Worm (Caenorhabditis elegans) whole organism, L4 larva: ENCODE measurements around the gene srh-277.

ENCODE experiments used
- F37D6.2 ChIP-seq: sonication (generic microtip); optimal IDR thresholded peaks from 2 replicates; lab custom pipeline; 2016; ENCODE audit warnings: mild to moderate bottlenecking, missing genetic modification characterization, missing compliant biosample characterization
- R02D3.7 ChIP-seq: fragments of 150-350 bp; sonication (generic microtip); optimal IDR thresholded peaks from 3 replicates; lab custom pipeline; 2014; ENCODE audit warnings: missing biosample characterization, missing genetic modification characterization
- T20F7.1 ChIP-seq: fragments of 200-800 bp; sonication (Bioruptor generic); optimal IDR thresholded peaks from 2 replicates; lab custom pipeline; 2018; ENCODE audit warnings: mild to moderate bottlenecking, missing genetic modification characterization, missing compliant biosample characterization
- Y105C5A.15 ChIP-seq: fragments of 200-800 bp; sonication (Bioruptor generic); IDR thresholded peaks from 2 replicates; pipeline ENCODE4 v1.3.6; 2022; ENCODE audit warnings: missing genetic modification characterization, missing compliant biosample characterization
- aly-2 ChIP-seq: sonication (generic microtip); optimal IDR thresholded peaks from 2 replicates; lab custom pipeline; 2018; ENCODE audit warnings: missing biosample characterization, missing genetic modification characterization
- ceh-44 ChIP-seq: fragments of 200-800 bp; sonication (Bioruptor generic); IDR thresholded peaks from 2 replicates; pipeline ENCODE4 v1.3.6; 2022; ENCODE audit warnings: missing genetic modification reagents, missing genetic modification characterization, missing compliant biosample characterization
- cey-2 ChIP-seq: sonication (generic microtip); optimal IDR thresholded peaks from 3 replicates; lab custom pipeline; 2017; ENCODE audit warnings: missing genetic modification characterization, mild to moderate bottlenecking, missing compliant biosample characterization, antibody characterized with exemption, borderline replicate concordance; ENCODE audit not compliant: insufficient read depth
- ctbp-1 ChIP-seq: fragments of 200-800 bp; sonication (Bioruptor generic); IDR thresholded peaks from 2 replicates; pipeline ENCODE4 v1.3.6; 2022; ENCODE audit warnings: missing genetic modification reagents, missing genetic modification characterization, missing compliant biosample characterization
- daf-8 ChIP-seq: fragments of 200-800 bp; sonication (Bioruptor generic); IDR thresholded peaks from 2 replicates; pipeline ENCODE4 v1.3.6; 2022; ENCODE audit warnings: missing genetic modification characterization, missing compliant biosample characterization
- dmd-8 ChIP-seq: fragments of 200-800 bp; sonication (Bioruptor generic); IDR thresholded peaks from 2 replicates; pipeline ENCODE4 v1.3.6; 2022; ENCODE audit warnings: missing genetic modification characterization, missing compliant biosample characterization
- dmd-9 ChIP-seq: fragments of 200-800 bp; sonication (Bioruptor generic); IDR thresholded peaks from 2 replicates; pipeline ENCODE4 v1.3.6; 2022; ENCODE audit warnings: missing genetic modification reagents, missing genetic modification characterization, missing compliant biosample characterization
- dpl-1 ChIP-seq: fragments of 150-350 bp; optimal IDR thresholded peaks from 2 replicates; lab custom pipeline; 2014; ENCODE audit warnings: missing biosample characterization, missing genetic modification reagents, missing genetic modification characterization
- dve-1 ChIP-seq: sonication (generic microtip); optimal IDR thresholded peaks from 2 replicates; lab custom pipeline; 2017; ENCODE audit warnings: antibody characterized with exemption, mild to moderate bottlenecking, missing genetic modification characterization, missing compliant biosample characterization; ENCODE audit not compliant: insufficient read depth
- egl-43 ChIP-seq: fragments of 200-800 bp; sonication (Bioruptor generic); IDR thresholded peaks from 2 replicates; pipeline ENCODE4 v1.3.6; 2022; ENCODE audit warnings: missing genetic modification reagents, missing genetic modification characterization, missing compliant biosample characterization
- jun-1 ChIP-seq: fragments of 150-350 bp; optimal IDR thresholded peaks from 2 replicates; lab custom pipeline; 2014; ENCODE audit warnings: missing biosample characterization, missing genetic modification reagents, missing genetic modification characterization
- lin-29 ChIP-seq: fragments of 200-800 bp; sonication (Bioruptor generic); IDR thresholded peaks from 2 replicates; pipeline ENCODE4 v1.3.6; 2022; ENCODE audit warnings: missing genetic modification reagents, missing genetic modification characterization, missing compliant biosample characterization
- lin-38 ChIP-seq: fragments of 200-800 bp; sonication (Bioruptor generic); IDR thresholded peaks from 2 replicates; pipeline ENCODE4 v1.3.6; 2022; ENCODE audit warnings: missing genetic modification reagents, missing genetic modification characterization, missing compliant biosample characterization
- lir-3 ChIP-seq: sonication (generic microtip); optimal IDR thresholded peaks from 2 replicates; lab custom pipeline; 2016; ENCODE audit warnings: mild to moderate bottlenecking, missing genetic modification characterization, missing compliant biosample characterization
- madf-5 ChIP-seq, 2 experiments: fragments of 200-800 bp; sonication (Bioruptor generic); IDR thresholded peaks; 2 replicates each; pipeline ENCODE4 v1.3.6; 2022; ENCODE audit warnings: missing compliant biosample characterization in 2 of 2, missing genetic modification characterization in 2 of 2
- mep-1 ChIP-seq: fragments of 150-350 bp; sonication (generic microtip); optimal IDR thresholded peaks from 3 replicates; lab custom pipeline; 2014; ENCODE audit warnings: missing biosample characterization, missing genetic modification characterization
- mxl-2 ChIP-seq: fragments of 200-800 bp; sonication (Bioruptor generic); conservative IDR thresholded peaks from 2 replicates; pipeline ENCODE4 v1.3.6; 2022; ENCODE audit warnings: missing genetic modification reagents, missing genetic modification characterization, missing compliant biosample characterization
- nhr-10 ChIP-seq: fragments of 150-350 bp; optimal IDR thresholded peaks from 2 replicates; lab custom pipeline; 2014; ENCODE audit warnings: missing biosample characterization, missing genetic modification characterization
- nhr-102 ChIP-seq: sonication (generic microtip); optimal IDR thresholded peaks from 2 replicates; lab custom pipeline; 2016; ENCODE audit warnings: mild to moderate bottlenecking, missing genetic modification characterization, moderate library complexity, missing compliant biosample characterization
- nhr-111 ChIP-seq: fragments of 200-800 bp; sonication (Bioruptor generic); optimal IDR thresholded peaks from 2 replicates; lab custom pipeline; 2018; ENCODE audit warnings: mild to moderate bottlenecking, missing genetic modification characterization, missing compliant biosample characterization
- nhr-48 ChIP-seq: sonication (generic microtip); optimal IDR thresholded peaks from 2 replicates; lab custom pipeline; 2016; ENCODE audit warnings: mild to moderate bottlenecking, missing genetic modification characterization, missing compliant biosample characterization
- php-3 ChIP-seq: fragments of 200-800 bp; sonication (Bioruptor generic); IDR thresholded peaks from 2 replicates; pipeline ENCODE4 v1.3.6; 2022; ENCODE audit warnings: missing genetic modification reagents, missing genetic modification characterization, missing compliant biosample characterization
- sdz-12 ChIP-seq: fragments of 200-800 bp; sonication (Bioruptor generic); optimal IDR thresholded peaks from 2 replicates; lab custom pipeline; 2018; ENCODE audit warnings: mild to moderate bottlenecking, missing genetic modification characterization, missing compliant biosample characterization
- snpc-1.2 ChIP-seq: fragments of 200-800 bp; sonication (Bioruptor generic); IDR thresholded peaks from 2 replicates; pipeline ENCODE4 v1.3.6; 2022; ENCODE audit warnings: missing genetic modification reagents, missing genetic modification characterization, missing compliant biosample characterization
- tag-97 ChIP-seq: fragments of 200-800 bp; sonication (Bioruptor generic); IDR thresholded peaks from 2 replicates; pipeline ENCODE4 v1.3.6; 2022; ENCODE audit warnings: missing genetic modification characterization, missing compliant biosample characterization
- tra-1 ChIP-seq: fragments of 200-800 bp; sonication (Bioruptor generic); IDR thresholded peaks from 2 replicates; pipeline ENCODE4 v1.3.6; 2022; ENCODE audit warnings: missing genetic modification reagents, missing genetic modification characterization, missing compliant biosample characterization
- unc-130 ChIP-seq: sonication (generic microtip); optimal IDR thresholded peaks from 2 replicates; lab custom pipeline; 2016; ENCODE audit warnings: missing genetic modification reagents, missing genetic modification characterization, missing compliant biosample characterization
- unc-62 ChIP-seq, 3 experiments: fragments of 150-350 bp in 1 of 3; sonication (generic microtip); optimal IDR thresholded peaks in 2 of 3; peaks in 1 of 3; 1 replicate in 1 of 3; 2 replicates in 2 of 3; lab custom pipeline; 2014 to 2017; ENCODE audit warnings: missing biosample characterization in 3 of 3, missing genetic modification characterization in 3 of 3, missing genetic modification reagents in 3 of 3, missing genotype in 1 of 3
- zfp-3 ChIP-seq: fragments of 200-800 bp; sonication (Bioruptor generic); conservative IDR thresholded peaks from 2 replicates; pipeline ENCODE4 v1.3.6; 2022; ENCODE audit warnings: missing genetic modification reagents, missing genetic modification characterization, missing compliant biosample characterization
- zip-11 ChIP-seq: fragments of 200-800 bp; sonication (Bioruptor generic); IDR thresholded peaks from 2 replicates; pipeline ENCODE4 v1.3.6; 2022; ENCODE audit warnings: missing genetic modification characterization, missing compliant biosample characterization

Gene srh-277

ce11 chrV:16180350-16180749 lies 2.7 kb upstream of the srh-277 start, which contains the start of gene str-106:
Gene str-106 (plus strand): TSS chrV:16180650.
- TF ChIP-seq dpl-1 (GFP tag; lab: Kevin White, UChicago) (no peak), T20F7.1 (GFP tag; lab: Kevin White, UChicago) (no peak), madf-5 (GFP tag; IDR thresholded peaks at IDR 0.05; lab: Robert Waterston, UW) (no peak), lir-3 (tag; lab: Kevin White, UChicago) (no peak), dve-1 (tag; lab: Kevin White, UChicago) (no peak), ceh-44 (GFP tag; lab: Robert Waterston, UW) (no peak), jun-1 (tag; lab: Kevin White, UChicago) (no peak), lin-38 (no peak), lin-29 (GFP tag; lab: Robert Waterston, UW) (no peak), ctbp-1 (GFP tag; lab: Robert Waterston, UW) (no peak), mxl-2 (GFP tag; lab: Robert Waterston, UW) (no peak), nhr-10 (tag; lab: Kevin White, UChicago) (no peak), F37D6.2 (no peak)

- no peak for TF ChIP-seq mep-1
- no peak for TF ChIP-seq Y105C5A.15
- no peak for TF ChIP-seq T20F7.1 (GFP tag; lab: Kevin White, UChicago)
- no peak for TF ChIP-seq unc-130 (GFP tag; lab: Kevin White, UChicago)
- TF ChIP-seq zip-11, result no peak
- no peak for TF ChIP-seq dmd-8
- TF ChIP-seq zfp-3, result no peak
- no peak for TF ChIP-seq nhr-111 (GFP tag; lab: Kevin White, UChicago)
Observed at ce11 chrV:16182110-16182509, 908 bp upstream of the srh-277 start, which contains the start of gene srz-13. Gene srz-13 (plus strand): TSS chrV:16182410.

- TF ChIP-seq dmd-9 (GFP tag; lab: Robert Waterston, UW), result no peak
Observed at ce11 chrV:16183357-16183756, 339 bp downstream of the srh-277 start, which contains the start of gene srz-14. Gene srz-14 (plus strand): TSS chrV:16183657.

ce11 chrV:16190485-16190884 lies 7.5 kb downstream of the srh-277 start, which contains the start of gene srh-281:
Gene srh-281 (plus strand): TSS chrV:16190785.
- TF ChIP-seq nhr-102 (no peak), aly-2 (no peak), egl-43 (GFP tag; lab: Robert Waterston, UW) (no peak), php-3 (GFP tag; lab: Robert Waterston, UW) (no peak), nhr-48 (tag; lab: Kevin White, UChicago) (no peak), R02D3.7 (tag; lab: Kevin White, UChicago) (no peak), tra-1 (GFP tag; lab: Robert Waterston, UW) (no peak), nhr-111 (GFP tag; lab: Kevin White, UChicago) (no peak), tag-97 (GFP tag; lab: Robert Waterston, UW) (no peak), sdz-12 (GFP tag; lab: Kevin White, UChicago) (no peak), cey-2 (tag; lab: Kevin White, UChicago) (no peak), daf-8 (GFP tag; lab: Robert Waterston, UW) (no peak), snpc-1.2 (GFP tag; lab: Robert Waterston, UW) (no peak)

- TF ChIP-seq unc-62 (GFP tag; optimal IDR thresholded peaks at IDR 0.05 in 1 of 2; lab: Kevin White, UChicago), result peak in 1 of 2 experiments; percentile 26
- no peak for TF ChIP-seq unc-62 (tag; optimal IDR thresholded peaks at IDR 0.05; lab: Kevin White, UChicago)
- TF ChIP-seq egl-43 (GFP tag; lab: Robert Waterston, UW), result no peak
Observed at ce11 chrV:16192114-16192513, 9.1 kb downstream of the srh-277 start, which contains the start of gene srh-279. Gene srh-279 (plus strand): TSS chrV:16192414.
